Worm (Caenorhabditis elegans): Measurements from ENCODE around the gene cyp-33E2.

- TF ChIP-seq snpc-4 (tag; optimal IDR thresholded peaks at IDR 0.05): no peak
- TF ChIP-seq skn-1 (tag; optimal IDR thresholded peaks at IDR 0.05): no peak
- TF ChIP-seq unc-130 (tag; optimal IDR thresholded peaks at IDR 0.05): no peak
- no peak for TF ChIP-seq nhr-11 (tag; optimal IDR thresholded peaks at IDR 0.05)
- no peak for TF ChIP-seq jun-1 (tag; optimal IDR thresholded peaks at IDR 0.05)
- TF ChIP-seq ceh-63 (GFP tag; optimal IDR thresholded peaks at IDR 0.05): no peak
- TF ChIP-seq nhr-12 (tag; optimal IDR thresholded peaks at IDR 0.05): no peak
- TF ChIP-seq tbx-2 (tag; optimal IDR thresholded peaks at IDR 0.05): no peak
- TF ChIP-seq aha-1 (tag; optimal IDR thresholded peaks at IDR 0.05): no peak
- TF ChIP-seq nhr-76 (tag; optimal IDR thresholded peaks at IDR 0.05): no peak
- no peak for TF ChIP-seq ceh-8 (GFP tag; optimal IDR thresholded peaks at IDR 0.05)
- TF ChIP-seq ceh-82 (tag; optimal IDR thresholded peaks at IDR 0.05): no peak
These were observed 3.2 kb downstream of the cyp-33E2 start for ce11 chrIV:8615314-8615713.
